Fruit fly (Drosophila melanogaster): ENCODE data around the gene CG32259.

DNA sequence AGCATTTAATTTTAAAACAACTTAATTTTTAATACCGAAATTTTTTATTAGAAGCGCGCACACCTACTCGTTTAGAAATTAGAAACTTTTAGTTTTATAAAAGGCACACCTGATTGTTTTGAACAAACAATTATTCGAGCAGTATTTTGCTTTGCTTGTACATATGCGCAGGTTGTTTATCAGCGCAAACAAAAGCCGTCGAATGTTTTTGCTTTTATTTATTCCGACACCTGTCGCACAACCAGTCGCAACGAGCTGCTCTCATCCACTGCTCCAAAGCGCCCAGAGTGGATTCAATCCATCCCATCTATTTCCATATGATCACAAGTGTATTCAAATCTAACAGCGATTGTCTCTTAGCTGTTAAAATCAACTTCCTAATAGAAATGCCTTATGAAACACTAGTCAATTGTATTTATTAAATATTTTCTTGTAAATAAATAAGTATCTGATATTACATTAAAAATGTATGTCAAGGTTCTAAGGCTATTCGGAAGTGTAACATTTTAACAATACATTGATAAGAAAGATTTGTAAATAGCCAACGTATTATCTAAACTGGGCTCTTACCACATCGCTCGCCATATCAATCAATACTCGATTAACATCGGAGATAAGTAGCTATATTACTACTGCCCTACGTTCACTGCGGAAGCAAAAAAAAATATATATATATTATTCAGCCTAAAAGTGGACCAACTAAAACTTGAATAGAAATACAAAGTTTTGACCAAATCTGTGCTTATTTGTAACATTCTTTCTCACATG, 43.2 kb upstream of the CG32259 start, which contains the start of gene CG11594:
- TF ChIP-seq cic (GFP tag; optimal IDR thresholded peaks at IDR 0.05) (peak; percentile 81), CG33017 (tag; optimal IDR thresholded peaks at IDR 0.05) (no peak), CG12768 (GFP tag; optimal IDR thresholded peaks at IDR 0.05) (peak; percentile 6), kay (GFP tag; ENCODE audit: borderline replicate concordance) (peak; percentile 82), Hr96 (GFP tag; optimal IDR thresholded peaks at IDR 0.05) (no peak), tj (GFP tag; optimal IDR thresholded peaks at IDR 0.05) (no peak), CG5204 (GFP tag; optimal IDR thresholded peaks at IDR 0.05) (no peak), pad (GFP tag; optimal IDR thresholded peaks at IDR 0.05) (no peak)

All from whole organism, adult.